Fruit fly (Drosophila melanogaster) whole organism, embryonic: Measurements from ENCODE around the gene CG13081.
A peak's percentile ranks its signal among the peaks of the same experiment; 100 is the strongest.

Experiments
- CG10274 ChIP-seq: fragments of 200-800 bp; sonication (Bioruptor generic); optimal IDR thresholded peaks from 3 replicates; lab custom pipeline; 2017; ENCODE audit warnings: missing biosample characterization, mild to moderate bottlenecking, missing genetic modification characterization
- CG12104 ChIP-seq: fragments of 200-800 bp; sonication (Bioruptor generic); optimal IDR thresholded peaks from 3 replicates; lab custom pipeline; 2016; ENCODE audit warnings: missing biosample characterization, missing genetic modification characterization
- CG13424 ChIP-seq: fragments of 200-800 bp; sonication (Bioruptor generic); optimal IDR thresholded peaks from 2 replicates; lab custom pipeline; 2019; ENCODE audit warnings: missing biosample characterization, mild to moderate bottlenecking, missing genetic modification characterization, moderate library complexity
- CG14014 ChIP-seq: fragments of 200-800 bp; sonication (Bioruptor generic); IDR thresholded peaks from 2 replicates; pipeline ENCODE4 v1.3.6; 2022; ENCODE audit warnings: missing biosample characterization, missing genetic modification characterization
- CG15601 ChIP-seq: fragments of 200-800 bp; sonication (Bioruptor generic); optimal IDR thresholded peaks from 3 replicates; lab custom pipeline; 2019; ENCODE audit warnings: missing biosample characterization, mild to moderate bottlenecking, missing genetic modification characterization, moderate library complexity
- CG17912 ChIP-seq: fragments of 200-800 bp; sonication (Bioruptor generic); optimal IDR thresholded peaks from 2 replicates; lab custom pipeline; 2018; ENCODE audit warnings: missing biosample characterization, mild to moderate bottlenecking, missing genetic modification characterization
- CG2875 ChIP-seq: fragments of 200-800 bp; sonication (Bioruptor generic); optimal IDR thresholded peaks from 2 replicates; lab custom pipeline; 2017; ENCODE audit warnings: missing biosample characterization, mild to moderate bottlenecking, missing genetic modification characterization, missing genetic modification reagents
- CG30403 ChIP-seq: fragments of 200-800 bp; sonication (Bioruptor generic); optimal IDR thresholded peaks from 3 replicates; lab custom pipeline; 2016; ENCODE audit warnings: missing biosample characterization, missing genetic modification characterization
- CG32532 ChIP-seq: fragments of 200-800 bp; sonication (Bioruptor generic); IDR thresholded peaks from 2 replicates; pipeline ENCODE4 v1.3.6; 2022; ENCODE audit warnings: missing biosample characterization, missing genetic modification characterization
- CG3838 ChIP-seq: fragments of 200-800 bp; sonication (Bioruptor generic); optimal IDR thresholded peaks from 3 replicates; lab custom pipeline; 2016; ENCODE audit warnings: missing biosample characterization, missing genetic modification characterization
- CG6854 ChIP-seq: fragments of 200-800 bp; sonication (Bioruptor generic); optimal IDR thresholded peaks from 3 replicates; lab custom pipeline; 2017; ENCODE audit warnings: missing biosample characterization, mild to moderate bottlenecking, missing genetic modification characterization
- CG7271 ChIP-seq: fragments of 200-800 bp; sonication (Bioruptor generic); optimal IDR thresholded peaks from 2 replicates; lab custom pipeline; 2018; ENCODE audit warnings: missing biosample characterization, mild to moderate bottlenecking, missing genetic modification characterization, moderate library complexity
- CG9797 ChIP-seq: fragments of 200-800 bp; sonication (Bioruptor generic); optimal IDR thresholded peaks from 3 replicates; lab custom pipeline; 2018; ENCODE audit warnings: missing biosample characterization, mild to moderate bottlenecking, missing genetic modification characterization
- CkIIα-i1 ChIP-seq: fragments of 200-800 bp; sonication (Bioruptor generic); IDR thresholded peaks from 2 replicates; pipeline ENCODE4 v1.3.6; 2022; ENCODE audit warnings: missing biosample characterization, missing genetic modification characterization
- Dbx ChIP-seq: fragments of 200-800 bp; sonication (Bioruptor generic); IDR thresholded peaks from 3 replicates; pipeline ENCODE4 v1.3.6; 2022; ENCODE audit warnings: missing biosample characterization, missing genetic modification characterization
- Fer1 ChIP-seq: fragments of 200-800 bp; sonication (Bioruptor generic); optimal IDR thresholded peaks from 2 replicates; lab custom pipeline; 2017; ENCODE audit warnings: missing biosample characterization, mild to moderate bottlenecking, missing genetic modification characterization
- HLH4C ChIP-seq: fragments of 200-800 bp; sonication (Bioruptor generic); IDR thresholded peaks from 3 replicates; pipeline ENCODE4 v1.3.6; 2022; ENCODE audit warnings: missing biosample characterization, missing genetic modification characterization; ENCODE audit not compliant: partially characterized antibody
- HLH54F ChIP-seq: fragments of 200-800 bp; sonication (Bioruptor generic); optimal IDR thresholded peaks from 3 replicates; lab custom pipeline; 2016; ENCODE audit warnings: missing biosample characterization, missing genetic modification characterization
- Hmr ChIP-seq: fragments of 200-800 bp; sonication (Bioruptor generic); optimal IDR thresholded peaks from 3 replicates; lab custom pipeline; 2017; ENCODE audit warnings: mild to moderate bottlenecking, missing biosample characterization, missing genetic modification reagents, missing genetic modification characterization
- Hmx ChIP-seq: fragments of 200-800 bp; sonication (Bioruptor generic); optimal IDR thresholded peaks from 2 replicates; lab custom pipeline; 2016; ENCODE audit warnings: missing biosample characterization, missing genetic modification characterization
- Hsf ChIP-seq: fragments of 200-800 bp; sonication (Bioruptor generic); optimal IDR thresholded peaks from 3 replicates; lab custom pipeline; 2016; ENCODE audit warnings: missing biosample characterization, missing genetic modification characterization
- Kr ChIP-seq: fragments of 200-800 bp; sonication (Bioruptor generic); optimal IDR thresholded peaks from 2 replicates; lab custom pipeline; 2017; ENCODE audit warnings: missing biosample characterization, mild to moderate bottlenecking, missing genetic modification characterization
- Lhr ChIP-seq: fragments of 200-800 bp; sonication (Bioruptor generic); optimal IDR thresholded peaks from 3 replicates; lab custom pipeline; 2017; ENCODE audit warnings: mild to moderate bottlenecking, missing biosample characterization, missing genetic modification reagents, missing genetic modification characterization
- NfI ChIP-seq: fragments of 200-800 bp; sonication (Bioruptor generic); optimal IDR thresholded peaks from 3 replicates; lab custom pipeline; 2018; ENCODE audit warnings: missing biosample characterization, mild to moderate bottlenecking, missing genetic modification characterization, moderate library complexity
- Rfx ChIP-seq: fragments of 200-800 bp; sonication (Bioruptor generic); IDR thresholded peaks from 2 replicates; pipeline ENCODE4 v1.3.6; 2022; ENCODE audit warnings: missing biosample characterization, missing genetic modification characterization
- Sox100B ChIP-seq: fragments of 200-800 bp; sonication (Bioruptor generic); optimal IDR thresholded peaks from 3 replicates; lab custom pipeline; 2018; ENCODE audit warnings: missing biosample characterization, mild to moderate bottlenecking, missing genetic modification characterization
- Spps ChIP-seq: fragments of 200-800 bp; sonication (Bioruptor generic); optimal IDR thresholded peaks from 2 replicates; lab custom pipeline; 2018; ENCODE audit warnings: missing biosample characterization, mild to moderate bottlenecking, missing genetic modification characterization
- Sry-δ ChIP-seq: fragments of 200-800 bp; sonication (Bioruptor generic); optimal IDR thresholded peaks from 2 replicates; lab custom pipeline; 2016; ENCODE audit warnings: missing biosample characterization, missing genetic modification characterization
- Ssrp ChIP-seq: fragments of 200-800 bp; sonication (Bioruptor generic); optimal IDR thresholded peaks from 2 replicates; lab custom pipeline; 2018; ENCODE audit warnings: missing biosample characterization, mild to moderate bottlenecking, missing genetic modification characterization, moderate library complexity
- Xrp1 ChIP-seq: fragments of 200-800 bp; sonication (Bioruptor generic); IDR thresholded peaks from 2 replicates; pipeline ENCODE4 v1.3.6; 2022; ENCODE audit warnings: missing biosample characterization, missing genetic modification characterization
- bbx ChIP-seq: fragments of 200-800 bp; sonication (Bioruptor generic); IDR thresholded peaks from 2 replicates; pipeline ENCODE4 v1.3.6; 2022; ENCODE audit warnings: missing biosample characterization, missing genetic modification characterization; ENCODE audit not compliant: partially characterized antibody
- cato ChIP-seq: fragments of 200-800 bp; sonication (Bioruptor generic); optimal IDR thresholded peaks from 2 replicates; lab custom pipeline; 2016; ENCODE audit warnings: missing biosample characterization, missing genetic modification characterization, borderline replicate concordance
- ci ChIP-seq: fragments of 200-800 bp; sonication (Bioruptor generic); IDR thresholded peaks from 3 replicates; pipeline ENCODE4 v1.3.6; 2022; ENCODE audit warnings: missing biosample characterization, missing genetic modification characterization
- crp ChIP-seq, 2 experiments: fragments of 200-800 bp; sonication (Bioruptor generic); optimal IDR thresholded peaks; 2 replicates in 1 of 2; 3 replicates in 1 of 2; lab custom pipeline; 2017; ENCODE audit warnings: missing biosample characterization in 2 of 2, missing genetic modification characterization in 2 of 2, mild to moderate bottlenecking in 1 of 2, moderate library complexity in 1 of 2
- da ChIP-seq: fragments of 200-800 bp; sonication (Bioruptor generic); optimal IDR thresholded peaks from 2 replicates; lab custom pipeline; 2016; ENCODE audit warnings: missing biosample characterization, missing genetic modification characterization
- en ChIP-seq: fragments of 200-800 bp; sonication (Bioruptor generic); optimal IDR thresholded peaks from 2 replicates; lab custom pipeline; 2016; ENCODE audit warnings: missing biosample characterization, missing genetic modification characterization
- fd96Cb ChIP-seq: fragments of 200-800 bp; sonication (Bioruptor generic); optimal IDR thresholded peaks from 2 replicates; lab custom pipeline; 2018; ENCODE audit warnings: missing biosample characterization, mild to moderate bottlenecking, missing genetic modification characterization, moderate library complexity
- gce ChIP-seq: fragments of 200-800 bp; sonication (Bioruptor generic); IDR thresholded peaks from 3 replicates; pipeline ENCODE4 v1.3.6; 2022; ENCODE audit warnings: missing biosample characterization, missing genetic modification characterization
- gt ChIP-seq: fragments of 200-800 bp; sonication (Bioruptor generic); IDR thresholded peaks from 2 replicates; pipeline ENCODE4 v1.3.6; 2022; ENCODE audit warnings: missing biosample characterization, missing genetic modification characterization
- her ChIP-seq: fragments of 200-800 bp; sonication (Bioruptor generic); optimal IDR thresholded peaks from 2 replicates; lab custom pipeline; 2016; ENCODE audit warnings: missing biosample characterization, missing genetic modification characterization
- kah ChIP-seq: fragments of 200-800 bp; sonication (Bioruptor generic); optimal IDR thresholded peaks from 2 replicates; lab custom pipeline; 2018; ENCODE audit warnings: missing biosample characterization, mild to moderate bottlenecking, missing genetic modification characterization
- knrl ChIP-seq: fragments of 200-800 bp; sonication (Bioruptor generic); IDR thresholded peaks from 3 replicates; pipeline ENCODE4 v1.3.6; 2022; ENCODE audit warnings: missing biosample characterization, missing genetic modification characterization; ENCODE audit not compliant: partially characterized antibody
- lilli ChIP-seq: fragments of 200-800 bp; sonication (Bioruptor generic); optimal IDR thresholded peaks from 3 replicates; lab custom pipeline; 2016; ENCODE audit warnings: missing biosample characterization, missing genetic modification characterization
- otp ChIP-seq: fragments of 200-800 bp; sonication (Bioruptor generic); IDR thresholded peaks from 3 replicates; pipeline ENCODE4, ENCODE4 v1.3.6; 2022; ENCODE audit warnings: missing biosample characterization, missing genetic modification characterization
- ro ChIP-seq: fragments of 200-800 bp; sonication (Bioruptor generic); IDR thresholded peaks from 2 replicates; pipeline ENCODE4 v1.3.6; 2022; ENCODE audit warnings: missing biosample characterization, missing genetic modification characterization
- salm ChIP-seq: fragments of 200-800 bp; sonication (Bioruptor generic); optimal IDR thresholded peaks from 2 replicates; lab custom pipeline; 2018; ENCODE audit warnings: missing biosample characterization, mild to moderate bottlenecking, missing genetic modification characterization
- so ChIP-seq: fragments of 200-800 bp; sonication (Bioruptor generic); IDR thresholded peaks from 3 replicates; pipeline ENCODE4 v1.3.6; 2022; ENCODE audit warnings: missing biosample characterization, missing genetic modification characterization
- sr ChIP-seq: fragments of 200-800 bp; sonication (Bioruptor generic); IDR thresholded peaks from 3 replicates; pipeline ENCODE4 v1.3.6; 2022; ENCODE audit warnings: missing biosample characterization, missing genetic modification characterization
- tio ChIP-seq: fragments of 200-800 bp; sonication (Bioruptor generic); optimal IDR thresholded peaks from 2 replicates; lab custom pipeline; 2017; ENCODE audit warnings: missing biosample characterization, missing genetic modification characterization, inconsistent platforms
- vfl ChIP-seq: fragments of 200-800 bp; sonication (Bioruptor generic); optimal IDR thresholded peaks from 2 replicates; lab custom pipeline; 2016; ENCODE audit warnings: missing biosample characterization, missing genetic modification characterization
- zfh1 ChIP-seq: fragments of 200-800 bp; sonication (Bioruptor generic); IDR thresholded peaks from 3 replicates; pipeline ENCODE4 v1.3.6; 2022; ENCODE audit warnings: missing biosample characterization, missing genetic modification characterization

The CG13081 gene

DNA sequence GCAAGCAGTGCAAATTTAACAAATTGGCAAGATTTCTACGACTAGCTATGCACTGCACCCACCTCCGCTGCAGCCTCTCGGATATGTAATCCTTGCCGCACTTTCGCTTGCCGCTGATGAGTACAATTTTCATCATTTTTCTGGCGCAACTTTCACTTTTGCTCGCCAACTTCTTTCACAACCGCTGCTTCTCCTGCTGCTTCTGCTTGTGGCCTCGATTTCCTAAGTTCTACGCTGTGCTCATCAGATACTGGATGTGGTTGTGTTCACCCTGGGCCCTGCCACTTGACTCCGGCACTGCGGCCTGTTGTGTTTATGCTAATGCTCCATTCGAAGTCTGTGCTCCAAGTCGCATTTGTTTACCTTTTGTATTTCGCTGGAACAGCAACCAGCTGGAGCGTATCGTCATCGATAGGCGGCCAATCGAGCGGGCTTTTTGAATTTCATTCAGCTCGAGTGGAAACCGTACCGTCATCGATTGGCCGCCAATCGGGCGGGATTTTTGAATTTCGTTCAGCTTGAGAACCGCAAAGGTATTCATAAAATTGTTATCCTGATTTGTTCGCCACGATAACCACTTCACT lies 39.7 kb downstream of the CG13081 start, which contains the start of gene Pmvk (continued):
- TF ChIP-seq otp (GFP tag; lab: Robert Waterston, UW): no peak
- peak; percentile 97 for TF ChIP-seq HLH4C (GFP tag; lab: Robert Waterston, UW)
- no peak for TF ChIP-seq CG32532 (GFP tag; lab: Robert Waterston, UW)
- TF ChIP-seq en (GFP tag; lab: Kevin White, UChicago): no peak
- TF ChIP-seq Kr: no peak
- TF ChIP-seq ci: peak; percentile 39; the same call in 1 of the 3 replicates
- no peak for TF ChIP-seq Hsf (GFP tag; lab: Kevin White, UChicago)
- TF ChIP-seq zfh1: no peak
- no peak for TF ChIP-seq Ssrp (tag; lab: Kevin White, UChicago)
- no peak for TF ChIP-seq salm (tag; lab: Kevin White, UChicago)
- no peak for TF ChIP-seq NfI (GFP tag; lab: Kevin White, UChicago)
- TF ChIP-seq crp (GFP tag; optimal IDR thresholded peaks at IDR 0.05; lab: Kevin White, UChicago): peak in 1 of 2 experiments; percentile 87
- no peak for TF ChIP-seq HLH54F (GFP tag; lab: Kevin White, UChicago)
- no peak for TF ChIP-seq CkIIα-i1 (GFP tag; lab: Robert Waterston, UW)
- no peak for TF ChIP-seq CG10274
- no peak for TF ChIP-seq CG3838
- TF ChIP-seq cato (GFP tag; lab: Kevin White, UChicago): no peak
- TF ChIP-seq sr (GFP tag; lab: Robert Waterston, UW): no peak
- TF ChIP-seq CG12104 (GFP tag; lab: Kevin White, UChicago): no peak
- peak; percentile 58 for TF ChIP-seq Sry-δ (GFP tag; lab: Kevin White, UChicago)
- no peak for TF ChIP-seq Lhr
- TF ChIP-seq CG14014 (GFP tag; lab: Robert Waterston, UW): no peak
- TF ChIP-seq lilli: no peak
- no peak for TF ChIP-seq tio (GFP tag; lab: Kevin White, UChicago)
- no peak for TF ChIP-seq CG2875 (GFP tag; lab: Kevin White, UChicago)
- no peak for TF ChIP-seq da (GFP tag; lab: Kevin White, UChicago)
- no peak for TF ChIP-seq her (GFP tag; lab: Kevin White, UChicago)
- TF ChIP-seq CG9797: peak; percentile 45
- TF ChIP-seq vfl (GFP tag; lab: Kevin White, UChicago): no peak
- peak; percentile 43 for TF ChIP-seq Fer1 (GFP tag; lab: Kevin White, UChicago)
- TF ChIP-seq kah (GFP tag; lab: Kevin White, UChicago): peak; percentile 1
- no peak for TF ChIP-seq gt
- no peak for TF ChIP-seq Dbx (GFP tag; lab: Robert Waterston, UW)
- TF ChIP-seq CG15601 (tag; lab: Kevin White, UChicago): no peak
- no peak for TF ChIP-seq CG17912 (GFP tag; lab: Kevin White, UChicago)
- TF ChIP-seq bbx (GFP tag; lab: Robert Waterston, UW): peak; percentile 94
- no peak for TF ChIP-seq Sox100B
- peak; percentile 46; the same call in 2 of the 3 replicates for TF ChIP-seq knrl (GFP tag; lab: Robert Waterston, UW)
- TF ChIP-seq Rfx (GFP tag; lab: Robert Waterston, UW): no peak
- no peak for TF ChIP-seq so
- no peak for TF ChIP-seq gce (GFP tag; lab: Robert Waterston, UW)
- no peak for TF ChIP-seq ro (GFP tag; lab: Robert Waterston, UW)
- no peak for TF ChIP-seq CG7271 (tag; lab: Kevin White, UChicago)
- TF ChIP-seq Spps (tag; lab: Kevin White, UChicago): no peak
- TF ChIP-seq Hmr (GFP tag; lab: Kevin White, UChicago): no peak
- no peak for TF ChIP-seq Hmx (GFP tag; lab: Kevin White, UChicago)
- TF ChIP-seq Xrp1 (GFP tag; lab: Robert Waterston, UW): no peak
- no peak for TF ChIP-seq CG13424
- no peak for TF ChIP-seq fd96Cb (tag; lab: Kevin White, UChicago)
- TF ChIP-seq CG6854 (GFP tag; lab: Kevin White, UChicago): no peak
- TF ChIP-seq CG30403: no peak
